2 worm cellular contexts compared by ENCODE assay signal in genomic region chrX:727737-728136, ce11.
TF ChIP-seq lines count a peak whose summit lies in the region.

No protein-coding gene starts in this region.

TF ChIP-seq in whole organism, L1 larva, 84 proteins besides CTCF, POLR2A, EP300 and RAD21 (continued from another document):
- peak; percentile 70 for TF ChIP-seq nhr-20 (tag; optimal IDR thresholded peaks at IDR 0.05; lab: Kevin White, UChicago)
- TF ChIP-seq snpc-4 (tag; optimal IDR thresholded peaks at IDR 0.05; lab: Kevin White, UChicago) = peak; percentile 29
- TF ChIP-seq lin-35 (GFP tag; optimal IDR thresholded peaks at IDR 0.05; lab: Kevin White, UChicago) = peak; percentile 58 to 74
- peak; percentile 66 for TF ChIP-seq tbx-2 (tag; optimal IDR thresholded peaks at IDR 0.05; lab: Kevin White, UChicago)
- TF ChIP-seq lir-3 (tag; optimal IDR thresholded peaks at IDR 0.05; lab: Kevin White, UChicago; ENCODE audit: poor library complexity) = no peak
- no peak for TF ChIP-seq mef-2 (tag; optimal IDR thresholded peaks at IDR 0.05; lab: Kevin White, UChicago)
- peak; percentile 39 for TF ChIP-seq unc-86 (tag; optimal IDR thresholded peaks at IDR 0.05; lab: Kevin White, UChicago)
- TF ChIP-seq unc-98 (GFP tag; IDR thresholded peaks at IDR 0.05; lab: Robert Waterston, UW) = no peak
- peak; percentile 81 for TF ChIP-seq fos-1 (tag; optimal IDR thresholded peaks at IDR 0.05; lab: Kevin White, UChicago)
- TF ChIP-seq ama-1 (optimal IDR thresholded peaks at IDR 0.05; lab: Kevin White, UChicago) = no peak
- peak; percentile 8 for TF ChIP-seq zip-4 (GFP tag; optimal IDR thresholded peaks at IDR 0.05; lab: Kevin White, UChicago)
- peak; percentile 61 for TF ChIP-seq nhr-19 (GFP tag; conservative IDR thresholded peaks at IDR 0.05; lab: Robert Waterston, UW)
- peak; percentile 73 for TF ChIP-seq nhr-47 (tag; optimal IDR thresholded peaks at IDR 0.05; lab: Kevin White, UChicago)
- TF ChIP-seq mdl-1 (tag; optimal IDR thresholded peaks at IDR 0.05; lab: Kevin White, UChicago) = peak in 1 of 2 experiments; percentile 48
- peak; percentile 71 for TF ChIP-seq swsn-7 (tag; optimal IDR thresholded peaks at IDR 0.05; lab: Kevin White, UChicago)
- no peak for TF ChIP-seq aha-1 (tag; optimal IDR thresholded peaks at IDR 0.05; lab: Kevin White, UChicago)
- peak; percentile 41 for TF ChIP-seq C04F5.9 (tag; optimal IDR thresholded peaks at IDR 0.05; lab: Kevin White, UChicago)
- TF ChIP-seq nhr-28 (tag; optimal IDR thresholded peaks at IDR 0.05; lab: Kevin White, UChicago) = no peak
- TF ChIP-seq elt-2 (tag; optimal IDR thresholded peaks at IDR 0.05; lab: Kevin White, UChicago) = peak; percentile 11
- no peak for TF ChIP-seq fkh-4 (tag; optimal IDR thresholded peaks at IDR 0.05; lab: Kevin White, UChicago; ENCODE audit: borderline replicate concordance)
- peak; percentile 60 to 61 for TF ChIP-seq lsy-2 (tag; optimal IDR thresholded peaks at IDR 0.05; lab: Kevin White, UChicago)
- no peak for TF ChIP-seq ceh-90 (tag; optimal IDR thresholded peaks at IDR 0.05; lab: Kevin White, UChicago)
- peak; percentile 75 for TF ChIP-seq rnt-1 (tag; optimal IDR thresholded peaks at IDR 0.05; lab: Kevin White, UChicago)
- TF ChIP-seq C16A3.4 (tag; optimal IDR thresholded peaks at IDR 0.05; lab: Kevin White, UChicago) = peak; percentile 22
- TF ChIP-seq hpl-2 (GFP tag; optimal IDR thresholded peaks at IDR 0.05; lab: Kevin White, UChicago) = no peak
- TF ChIP-seq xbp-1 (tag; optimal IDR thresholded peaks at IDR 0.05; lab: Kevin White, UChicago) = peak; percentile 47
- TF ChIP-seq unc-130 (tag; optimal IDR thresholded peaks at IDR 0.05; lab: Kevin White, UChicago) = no peak
- peak; percentile 93 for TF ChIP-seq nhr-85 (tag; lab: Kevin White, UChicago)
- peak; percentile 29 to 41 (median 33) for TF ChIP-seq dpl-1 (GFP tag; optimal IDR thresholded peaks at IDR 0.05; lab: Kevin White, UChicago)
- no peak for TF ChIP-seq pqm-1 (tag; optimal IDR thresholded peaks at IDR 0.05; lab: Kevin White, UChicago)
- TF ChIP-seq efl-3 (GFP tag; optimal IDR thresholded peaks at IDR 0.05; lab: Kevin White, UChicago) = no peak
- TF ChIP-seq egl-27 (tag; optimal IDR thresholded peaks at IDR 0.05; lab: Kevin White, UChicago) = no peak
- TF ChIP-seq lin-14 (GFP tag; optimal IDR thresholded peaks at IDR 0.05; lab: Kevin White, UChicago) = peak; percentile 89
- TF ChIP-seq hlh-4 (tag; optimal IDR thresholded peaks at IDR 0.05; lab: Kevin White, UChicago) = no peak
- peak; percentile 76 for TF ChIP-seq nhr-90 (tag; optimal IDR thresholded peaks at IDR 0.05; lab: Kevin White, UChicago; ENCODE audit: poor library complexity)
- TF ChIP-seq efl-1 (optimal IDR thresholded peaks at IDR 0.05; lab: Kevin White, UChicago) = peak; percentile 41 to 50
- TF ChIP-seq efl-1 (GFP tag; optimal IDR thresholded peaks at IDR 0.05 in 1 of 2; lab: Kevin White, UChicago) = peak in 1 of 2 experiments; percentile 89
- no peak for TF ChIP-seq nhr-84 (tag; optimal IDR thresholded peaks at IDR 0.05; lab: Kevin White, UChicago)
- no peak for TF ChIP-seq vab-15 (tag; optimal IDR thresholded peaks at IDR 0.05; lab: Kevin White, UChicago)
- TF ChIP-seq sptf-1 (tag; optimal IDR thresholded peaks at IDR 0.05; lab: Kevin White, UChicago) = no peak
- no peak for TF ChIP-seq alr-1 (tag; optimal IDR thresholded peaks at IDR 0.05; lab: Kevin White, UChicago; ENCODE audit: borderline replicate concordance)
- TF ChIP-seq lin-13 (GFP tag; optimal IDR thresholded peaks at IDR 0.05; lab: Kevin White, UChicago) = no peak
- peak in 2 of 3 experiments; percentile 8 to 58 for TF ChIP-seq ceh-82 (tag; optimal IDR thresholded peaks at IDR 0.05; lab: Kevin White, UChicago)
- TF ChIP-seq sup-37 (GFP tag; optimal IDR thresholded peaks at IDR 0.05; lab: Kevin White, UChicago) = no peak
- TF ChIP-seq ceh-8 (GFP tag; optimal IDR thresholded peaks at IDR 0.05; lab: Kevin White, UChicago) = peak; percentile 13
- no peak for TF ChIP-seq nhr-76 (tag; optimal IDR thresholded peaks at IDR 0.05; lab: Kevin White, UChicago)
- no peak for TF ChIP-seq lin-39 (tag; optimal IDR thresholded peaks at IDR 0.05; lab: Kevin White, UChicago)
- peak; percentile 81 for TF ChIP-seq dsc-1 (tag; optimal IDR thresholded peaks at IDR 0.05; lab: Kevin White, UChicago)
- no peak for TF ChIP-seq F16B12.6 (tag; optimal IDR thresholded peaks at IDR 0.05; lab: Kevin White, UChicago)
- TF ChIP-seq sox-4 (tag; optimal IDR thresholded peaks at IDR 0.05; lab: Kevin White, UChicago) = no peak
- no peak for TF ChIP-seq ztf-11 (tag; optimal IDR thresholded peaks at IDR 0.05; lab: Kevin White, UChicago)
- peak; percentile 49; the same call in 1 of the 2 replicates for TF ChIP-seq grh-1 (GFP tag; IDR thresholded peaks at IDR 0.05; lab: Robert Waterston, UW)
- no peak for TF ChIP-seq Y116A8C.19 (tag; optimal IDR thresholded peaks at IDR 0.05; lab: Kevin White, UChicago; ENCODE audit: borderline replicate concordance)
- no peak for TF ChIP-seq ceh-63 (GFP tag; optimal IDR thresholded peaks at IDR 0.05; lab: Kevin White, UChicago)
- TF ChIP-seq tlp-1 (tag; optimal IDR thresholded peaks at IDR 0.05; lab: Kevin White, UChicago) = no peak
- no peak for TF ChIP-seq pax-3 (tag; optimal IDR thresholded peaks at IDR 0.05; lab: Kevin White, UChicago)
- no peak for TF ChIP-seq egl-13 (tag; optimal IDR thresholded peaks at IDR 0.05; lab: Kevin White, UChicago)
- TF ChIP-seq ces-1 (GFP tag; optimal IDR thresholded peaks at IDR 0.05; lab: Kevin White, UChicago) = no peak
- TF ChIP-seq nhr-12 (tag; optimal IDR thresholded peaks at IDR 0.05; lab: Kevin White, UChicago) = no peak
- TF ChIP-seq nhr-237 (tag; optimal IDR thresholded peaks at IDR 0.05; lab: Kevin White, UChicago) = no peak
- TF ChIP-seq mep-1 (tag; optimal IDR thresholded peaks at IDR 0.05; lab: Kevin White, UChicago) = peak; percentile 76
- TF ChIP-seq mab-9 (GFP tag; IDR thresholded peaks at IDR 0.05; lab: Robert Waterston, UW) = no peak
- TF ChIP-seq hlh-17 (GFP tag; optimal IDR thresholded peaks at IDR 0.05; lab: Kevin White, UChicago; ENCODE audit: borderline replicate concordance) = no peak
- no peak for TF ChIP-seq pag-3 (tag; optimal IDR thresholded peaks at IDR 0.05; lab: Kevin White, UChicago; ENCODE audit: borderline replicate concordance, insufficient read depth)
- TF ChIP-seq nhr-11 (tag; optimal IDR thresholded peaks at IDR 0.05; lab: Kevin White, UChicago) = no peak
TF ChIP-seq in whole organism, L1 larva: peak in this region for 37.

TF ChIP-seq in whole organism, L3 larva, 47 proteins besides CTCF, POLR2A, EP300 and RAD21 (continued from another document):
- TF ChIP-seq mml-1 (tag; optimal IDR thresholded peaks at IDR 0.05; lab: Kevin White, UChicago) = no peak
- no peak for TF ChIP-seq nhr-28 (tag; optimal IDR thresholded peaks at IDR 0.05; lab: Kevin White, UChicago)
- no peak for TF ChIP-seq nhr-67 (tag; optimal IDR thresholded peaks at IDR 0.05; lab: Kevin White, UChicago)
- TF ChIP-seq fkh-10 (GFP tag; optimal IDR thresholded peaks at IDR 0.05; lab: Kevin White, UChicago) = no peak
- no peak for TF ChIP-seq skn-1 (tag; optimal IDR thresholded peaks at IDR 0.05; lab: Kevin White, UChicago)
- TF ChIP-seq nhr-77 (tag; optimal IDR thresholded peaks at IDR 0.05; lab: Kevin White, UChicago) = no peak
- no peak for TF ChIP-seq sea-2 (GFP tag; optimal IDR thresholded peaks at IDR 0.05; lab: Kevin White, UChicago)
- no peak for TF ChIP-seq zag-1 (tag; optimal IDR thresholded peaks at IDR 0.05; lab: Kevin White, UChicago)
- TF ChIP-seq fos-1 (tag; optimal IDR thresholded peaks at IDR 0.05; lab: Kevin White, UChicago) = peak; percentile 93
- no peak for TF ChIP-seq ztf-4 (tag; optimal IDR thresholded peaks at IDR 0.05; lab: Kevin White, UChicago)
- TF ChIP-seq ceh-16 (tag; optimal IDR thresholded peaks at IDR 0.05; lab: Kevin White, UChicago) = no peak
- peak; percentile 21 for TF ChIP-seq nhr-43 (tag; optimal IDR thresholded peaks at IDR 0.05; lab: Kevin White, UChicago; ENCODE audit: poor library complexity, severe bottlenecking)
- no peak for TF ChIP-seq ZK546.5 (tag; optimal IDR thresholded peaks at IDR 0.05; lab: Kevin White, UChicago)
- no peak for TF ChIP-seq nhr-11 (tag; optimal IDR thresholded peaks at IDR 0.05; lab: Kevin White, UChicago)
- TF ChIP-seq lin-15B (tag; optimal IDR thresholded peaks at IDR 0.05; lab: Kevin White, UChicago) = peak; percentile 39
- no peak for TF ChIP-seq ceh-9 (tag; optimal IDR thresholded peaks at IDR 0.05; lab: Kevin White, UChicago)
- no peak for TF ChIP-seq egl-5 (tag; optimal IDR thresholded peaks at IDR 0.05; lab: Kevin White, UChicago)
- TF ChIP-seq nhr-25 (tag; optimal IDR thresholded peaks at IDR 0.05; lab: Kevin White, UChicago) = peak; percentile 84
- TF ChIP-seq nhr-23 (tag; optimal IDR thresholded peaks at IDR 0.05; lab: Kevin White, UChicago) = peak; percentile 66
- no peak for TF ChIP-seq fkh-2 (tag; optimal IDR thresholded peaks at IDR 0.05; lab: Kevin White, UChicago)
- peak; percentile 65 for TF ChIP-seq elt-2 (tag; optimal IDR thresholded peaks at IDR 0.05; lab: Kevin White, UChicago)
- TF ChIP-seq egl-27 (tag; optimal IDR thresholded peaks at IDR 0.05; lab: Kevin White, UChicago) = peak; percentile 43
- TF ChIP-seq snpc-4 (tag; optimal IDR thresholded peaks at IDR 0.05; lab: Kevin White, UChicago) = peak; percentile 26
- TF ChIP-seq elt-3 (tag; optimal IDR thresholded peaks at IDR 0.05; lab: Kevin White, UChicago) = no peak
- no peak for TF ChIP-seq lin-39 (tag; optimal IDR thresholded peaks at IDR 0.05; lab: Kevin White, UChicago)
- no peak for TF ChIP-seq eor-1 (tag; optimal IDR thresholded peaks at IDR 0.05; lab: Kevin White, UChicago)
- peak; percentile 51 for TF ChIP-seq lsy-12 (tag; optimal IDR thresholded peaks at IDR 0.05; lab: Kevin White, UChicago)
